Fruit fly (Drosophila melanogaster): Measurements from ENCODE around the gene boi.

The boi gene

DNA sequence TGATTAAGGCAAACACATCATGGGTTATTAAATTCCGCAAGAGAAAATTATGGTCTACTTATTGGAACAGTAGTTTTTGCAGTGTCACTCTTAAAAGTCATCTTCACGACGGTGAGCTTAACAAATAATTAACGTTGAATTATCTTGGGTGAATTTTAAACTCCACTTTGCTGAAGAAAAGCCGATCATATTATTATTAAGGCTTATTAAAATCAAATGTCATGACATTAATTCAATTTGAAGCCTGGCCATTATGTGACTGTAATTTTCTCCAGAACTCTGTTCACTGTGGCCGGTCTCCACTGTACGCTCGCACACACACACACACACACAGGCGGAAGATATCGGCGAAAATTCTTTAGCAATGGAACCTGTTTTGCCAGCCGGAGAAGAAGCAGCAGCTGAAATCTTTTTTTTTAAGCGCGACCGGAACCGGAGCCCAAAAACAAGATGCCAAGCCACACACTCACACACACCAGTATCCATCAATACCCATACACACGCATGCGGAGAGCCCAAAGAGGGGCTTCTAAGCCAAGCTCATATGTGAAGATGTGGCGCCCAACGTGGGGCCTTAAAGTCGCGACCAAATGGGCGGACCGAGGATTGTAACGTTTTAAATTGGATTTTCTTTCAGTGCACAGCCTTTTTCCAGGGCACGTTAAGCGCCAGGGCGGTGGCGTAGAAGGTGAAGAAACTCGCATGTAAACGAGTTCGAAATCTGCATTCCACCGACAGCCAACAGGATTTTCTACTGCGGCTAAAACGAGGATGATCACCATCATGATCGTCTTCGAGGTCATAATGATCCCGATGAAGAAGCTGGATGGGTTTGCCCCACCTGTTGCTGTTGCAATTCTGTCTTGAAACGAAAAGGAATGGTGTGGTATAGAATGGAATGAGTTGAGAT lies 14.3 kb downstream of the boi start (continued):
- no peak for TF ChIP-seq pan (optimal IDR thresholded peaks at IDR 0.05)
- TF ChIP-seq pan (GFP tag; optimal IDR thresholded peaks at IDR 0.05 in 1 of 2, IDR thresholded peaks at IDR 0.05 in 1 of 2): no peak
- TF ChIP-seq CG10565 (GFP tag; optimal IDR thresholded peaks at IDR 0.05): no peak
- no peak for TF ChIP-seq esg (GFP tag; conservative IDR thresholded peaks at IDR 0.05)
- TF ChIP-seq CG18262 (tag; optimal IDR thresholded peaks at IDR 0.05): no peak
- no peak for TF ChIP-seq fd96Cb (tag; optimal IDR thresholded peaks at IDR 0.05)
- no peak for TF ChIP-seq CG13296 (GFP tag; optimal IDR thresholded peaks at IDR 0.05)
- peak; percentile 37; the same call in 2 of the 3 replicates for TF ChIP-seq dysf (GFP tag; IDR thresholded peaks at IDR 0.05)
- TF ChIP-seq CG3163 (GFP tag; optimal IDR thresholded peaks at IDR 0.05): no peak
- TF ChIP-seq CG17912 (GFP tag; optimal IDR thresholded peaks at IDR 0.05): no peak
- no peak for TF ChIP-seq MTF-1 (GFP tag; optimal IDR thresholded peaks at IDR 0.05; ENCODE audit: borderline replicate concordance)
- TF ChIP-seq Hr51 (GFP tag; optimal IDR thresholded peaks at IDR 0.05): no peak
- no peak for TF ChIP-seq Ada2b (GFP tag; IDR thresholded peaks at IDR 0.05)
- TF ChIP-seq pfk (GFP tag; optimal IDR thresholded peaks at IDR 0.05): peak; percentile 19
- TF ChIP-seq CG11456 (GFP tag; IDR thresholded peaks at IDR 0.05): no peak
- peak; percentile 60 for TF ChIP-seq sens (GFP tag)
- no peak for TF ChIP-seq CG17568 (GFP tag; optimal IDR thresholded peaks at IDR 0.05)
- no peak for TF ChIP-seq sens-2 (GFP tag; IDR thresholded peaks at IDR 0.05)

DNA sequence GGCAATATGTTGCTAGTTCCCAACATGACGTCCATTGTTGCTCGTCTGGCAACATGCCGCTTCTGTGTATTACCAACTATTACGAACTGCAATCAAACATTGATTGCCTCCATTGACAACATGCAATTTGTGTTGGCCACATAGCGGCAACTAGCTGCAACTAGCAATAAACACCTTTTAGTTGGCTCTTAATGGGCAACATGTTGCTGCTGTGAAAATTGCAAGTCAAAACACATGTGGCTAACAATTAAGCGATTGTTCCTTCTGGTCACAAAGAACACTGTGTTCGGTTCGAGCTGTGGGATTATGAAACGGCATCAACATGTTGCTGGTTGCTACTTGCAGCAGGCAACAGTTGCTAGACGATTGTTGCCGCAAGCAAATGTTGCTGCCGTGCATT lies 16.1 kb downstream of the boi start:
- TF ChIP-seq Mrtf (GFP tag; IDR thresholded peaks at IDR 0.05) (no peak), CG8359 (GFP tag; optimal IDR thresholded peaks at IDR 0.05; ENCODE audit: borderline replicate concordance) (no peak), CG42726 (GFP tag; IDR thresholded peaks at IDR 0.05; ENCODE audit: partially characterized antibody) (no peak), CG8765 (GFP tag; IDR thresholded peaks at IDR 0.05) (no peak), tio (GFP tag; optimal IDR thresholded peaks at IDR 0.05) (no peak), Nf-YC (tag; optimal IDR thresholded peaks at IDR 0.05) (no peak), CG10366 (GFP tag; IDR thresholded peaks at IDR 0.05) (no peak), CG8281 (tag; optimal IDR thresholded peaks at IDR 0.05) (no peak), sens-2 (GFP tag; IDR thresholded peaks at IDR 0.05) (no peak), maf-S (GFP tag; optimal IDR thresholded peaks at IDR 0.05) (no peak), sqz (GFP tag; optimal IDR thresholded peaks at IDR 0.05) (no peak), CG2678 (tag; optimal IDR thresholded peaks at IDR 0.05) (no peak), abd-A (tag; optimal IDR thresholded peaks at IDR 0.05) (no peak), fd96Cb (tag; optimal IDR thresholded peaks at IDR 0.05) (no peak), CG11504 (tag; optimal IDR thresholded peaks at IDR 0.05) (peak; percentile 97), CG1602 (GFP tag; optimal IDR thresholded peaks at IDR 0.05) (no peak), br (optimal IDR thresholded peaks at IDR 0.05) (no peak), Nf-YA (GFP tag; IDR thresholded peaks at IDR 0.05) (no peak), HLH4C (GFP tag; IDR thresholded peaks at IDR 0.05; ENCODE audit: partially characterized antibody) (no peak), sens (GFP tag) (peak; percentile 34), Ets65A (GFP tag) (peak; percentile 66), Atf6 (GFP tag; IDR thresholded peaks at IDR 0.05) (no peak), CG7928 (GFP tag; optimal IDR thresholded peaks at IDR 0.05) (no peak), D (optimal IDR thresholded peaks at IDR 0.05) (peak; percentile 39), D (GFP tag; optimal IDR thresholded peaks at IDR 0.05) (no peak), gem (tag; optimal IDR thresholded peaks at IDR 0.05) (no peak), vfl (GFP tag; optimal IDR thresholded peaks at IDR 0.05) (no peak), nmo (GFP tag; optimal IDR thresholded peaks at IDR 0.05) (no peak), E2f2 (GFP tag; IDR thresholded peaks at IDR 0.05) (no peak), Jarid2 (GFP tag; optimal IDR thresholded peaks at IDR 0.05) (no peak), mirr (GFP tag; optimal IDR thresholded peaks at IDR 0.05) (no peak), psq (GFP tag; optimal IDR thresholded peaks at IDR 0.05) (no peak), Atf-2 (GFP tag; optimal IDR thresholded peaks at IDR 0.05) (no peak), stc (GFP tag; IDR thresholded peaks at IDR 0.05) (no peak), CG15479 (GFP tag; optimal IDR thresholded peaks at IDR 0.05) (no peak)

Data from whole organism, embryonic.